Fruit fly (Drosophila melanogaster): Measurements from ENCODE around the gene CG8132.

CG8132 gene

DNA sequence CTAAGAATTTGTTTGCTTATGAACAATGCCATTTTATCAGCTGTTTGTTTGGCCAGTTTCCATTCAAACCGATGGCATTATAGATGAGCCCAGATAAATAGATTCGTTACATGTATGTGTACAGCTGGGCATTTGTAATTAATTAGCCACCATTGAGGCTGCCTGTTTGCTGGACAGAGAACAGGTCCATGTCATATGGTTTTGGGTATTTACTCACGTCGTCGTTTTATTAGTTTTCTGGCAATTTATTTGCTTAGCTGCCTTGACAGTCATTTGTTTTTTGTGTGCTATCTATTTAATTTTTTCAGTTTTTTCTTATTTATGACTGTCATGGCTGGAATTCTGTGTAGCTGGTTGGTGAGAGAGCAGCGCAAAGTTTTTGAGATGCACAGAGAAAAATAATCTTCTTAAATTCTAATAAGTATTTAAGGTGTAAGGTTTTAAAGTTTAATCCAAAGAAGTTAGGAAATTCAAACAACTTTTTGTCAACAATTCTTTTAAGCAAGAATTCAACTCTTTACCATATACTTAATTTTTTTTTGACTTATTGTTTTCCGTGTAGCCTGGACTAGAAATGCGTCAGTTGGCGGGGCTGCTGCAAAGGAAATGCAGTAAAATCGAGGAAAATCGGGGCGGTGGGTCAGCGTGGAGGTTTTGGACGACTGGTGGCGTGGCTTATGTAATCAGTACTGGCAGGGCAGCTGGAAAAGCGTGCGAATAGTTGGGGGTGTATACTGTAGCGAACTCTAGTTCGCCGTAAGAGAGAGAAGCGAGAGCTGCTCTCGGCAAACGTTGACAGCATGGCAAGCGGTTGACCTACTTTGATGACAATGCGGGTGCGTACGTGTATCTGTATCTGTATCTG lies 33.5 kb downstream of the CG8132 start (continued):
- TF ChIP-seq cyc (GFP tag; optimal IDR thresholded peaks at IDR 0.05) (peak; percentile 28), Sox15 (GFP tag; optimal IDR thresholded peaks at IDR 0.05) (peak; percentile 5), CG32006 (GFP tag; optimal IDR thresholded peaks at IDR 0.05) (peak; percentile 85), Sox14 (GFP tag; optimal IDR thresholded peaks at IDR 0.05) (peak; percentile 39), Ets96B (tag; optimal IDR thresholded peaks at IDR 0.05) (peak; percentile 40), eg (GFP tag; IDR thresholded peaks at IDR 0.05) (peak; percentile 95), CG8119 (GFP tag; IDR thresholded peaks at IDR 0.05) (peak; percentile 87), CG11762 (GFP tag; optimal IDR thresholded peaks at IDR 0.05; ENCODE audit: insufficient read depth) (peak; percentile 33), CG6808 (GFP tag; optimal IDR thresholded peaks at IDR 0.05) (no peak), CG3032 (tag; optimal IDR thresholded peaks at IDR 0.05) (no peak), CG34406 (GFP tag; optimal IDR thresholded peaks at IDR 0.05) (peak; percentile 17)

DNA sequence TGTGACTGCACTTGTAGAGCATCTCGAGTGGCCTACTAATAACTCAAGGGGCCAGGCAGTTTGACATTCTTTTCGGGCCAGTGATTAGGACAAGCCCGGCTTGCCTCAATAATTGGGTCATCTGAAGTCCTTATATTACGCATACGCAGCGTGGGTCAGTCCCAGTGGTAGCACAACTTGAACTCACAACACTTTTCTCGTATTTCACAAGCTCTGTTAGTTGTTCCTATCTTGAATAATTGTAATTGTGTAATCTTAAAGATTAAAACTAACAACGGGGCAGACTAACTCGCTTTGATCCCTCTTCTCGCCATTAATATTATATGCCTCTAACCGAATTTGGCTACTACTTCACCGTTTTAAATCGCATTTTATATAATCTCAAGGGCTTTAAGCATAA lies 34.6 kb downstream of the CG8132 start:
- TF ChIP-seq Hr4 (GFP tag; optimal IDR thresholded peaks at IDR 0.05) (no peak), Lpt (GFP tag; optimal IDR thresholded peaks at IDR 0.05) (no peak), CG6276 (GFP tag; optimal IDR thresholded peaks at IDR 0.05) (no peak), Ets21C (GFP tag; optimal IDR thresholded peaks at IDR 0.05) (no peak), dac (GFP tag; optimal IDR thresholded peaks at IDR 0.05) (no peak), pdm3 (GFP tag; optimal IDR thresholded peaks at IDR 0.05) (no peak), esn (GFP tag; optimal IDR thresholded peaks at IDR 0.05) (no peak), svp (GFP tag) (no peak), CG8119 (GFP tag; IDR thresholded peaks at IDR 0.05) (no peak)

DNA sequence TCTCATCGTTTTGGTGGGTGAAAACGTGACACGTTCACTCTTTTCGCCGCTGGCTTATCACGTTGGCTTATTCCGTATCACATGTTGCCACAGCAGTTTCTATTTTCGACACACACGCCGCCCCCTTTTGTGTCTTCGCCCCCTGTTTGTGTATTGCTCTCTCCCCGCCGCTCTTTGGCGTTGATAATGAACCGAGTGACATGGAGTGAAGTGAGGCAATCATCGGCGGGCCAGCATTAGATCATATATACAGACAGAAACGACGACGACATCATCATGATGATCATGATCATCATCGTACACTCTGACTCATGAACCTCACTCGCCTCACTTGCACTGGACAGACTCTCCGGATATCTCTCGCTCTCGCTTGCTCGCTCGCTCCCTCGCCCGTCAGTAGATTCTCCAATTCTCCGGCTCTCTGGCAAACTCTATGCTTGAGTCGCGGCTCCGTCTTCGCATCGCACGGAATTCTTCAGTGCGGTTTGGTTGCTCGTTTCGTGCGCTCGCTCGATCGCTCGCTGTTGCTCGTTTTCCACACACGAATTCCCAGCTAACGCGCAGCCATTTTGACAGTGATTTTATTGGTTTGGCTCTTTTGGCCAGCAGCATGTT lies 35.2 kb downstream of the CG8132 start:
- no peak for TF ChIP-seq cyc (GFP tag; optimal IDR thresholded peaks at IDR 0.05)
- TF ChIP-seq eg (GFP tag; IDR thresholded peaks at IDR 0.05) = peak; percentile 46; the same call in 2 of the 3 replicates
- no peak for TF ChIP-seq CG6276 (GFP tag; optimal IDR thresholded peaks at IDR 0.05)
- TF ChIP-seq Hr4 (GFP tag; optimal IDR thresholded peaks at IDR 0.05) = no peak
- TF ChIP-seq CG3032 (tag; optimal IDR thresholded peaks at IDR 0.05) = no peak
- no peak for TF ChIP-seq Hr38 (GFP tag; optimal IDR thresholded peaks at IDR 0.05)
- peak; percentile 63 for TF ChIP-seq fkh (GFP tag; optimal IDR thresholded peaks at IDR 0.05)
- TF ChIP-seq spab (GFP tag; optimal IDR thresholded peaks at IDR 0.05) = no peak
- peak; percentile 80 for TF ChIP-seq vri (GFP tag; optimal IDR thresholded peaks at IDR 0.05)
- TF ChIP-seq CG32006 (GFP tag; optimal IDR thresholded peaks at IDR 0.05) = no peak
- TF ChIP-seq svp (GFP tag) = peak; percentile 61
- no peak for TF ChIP-seq acj6 (GFP tag; optimal IDR thresholded peaks at IDR 0.05)
- no peak for TF ChIP-seq achi (GFP tag; optimal IDR thresholded peaks at IDR 0.05)
- TF ChIP-seq CG11294 (GFP tag; IDR thresholded peaks at IDR 0.05) = no peak
- TF ChIP-seq CG1621 (tag; optimal IDR thresholded peaks at IDR 0.05) = no peak
- TF ChIP-seq CG8119 (GFP tag; IDR thresholded peaks at IDR 0.05) = 0 out of 3 replicates have a peak, but pooled peaks have one; percentile 17
- TF ChIP-seq CG34406 (GFP tag; optimal IDR thresholded peaks at IDR 0.05) = no peak
- TF ChIP-seq ss (GFP tag; optimal IDR thresholded peaks at IDR 0.05) = no peak
- TF ChIP-seq CG31627 (GFP tag; optimal IDR thresholded peaks at IDR 0.05) = no peak
- TF ChIP-seq fd85E (GFP tag; optimal IDR thresholded peaks at IDR 0.05) = no peak
- no peak for TF ChIP-seq CG11902 (GFP tag; optimal IDR thresholded peaks at IDR 0.05)
- peak; percentile 23; the same call in 1 of the 2 replicates for TF ChIP-seq CG15336 (GFP tag; IDR thresholded peaks at IDR 0.05)
- no peak for TF ChIP-seq CG7368 (GFP tag; optimal IDR thresholded peaks at IDR 0.05)
- 0 out of 3 replicates have a peak, but pooled peaks have one; percentile 12 for TF ChIP-seq CG6163 (GFP tag; IDR thresholded peaks at IDR 0.05)
- TF ChIP-seq fd59A (GFP tag; optimal IDR thresholded peaks at IDR 0.05) = no peak
- TF ChIP-seq CG6792 (GFP tag; optimal IDR thresholded peaks at IDR 0.05) = no peak
- no peak for TF ChIP-seq Ets96B (tag; optimal IDR thresholded peaks at IDR 0.05)
- TF ChIP-seq Eip78C (GFP tag) = no peak
- no peak for TF ChIP-seq Blimp-1 (GFP tag; optimal IDR thresholded peaks at IDR 0.05)
- TF ChIP-seq dac (GFP tag; optimal IDR thresholded peaks at IDR 0.05) = no peak
- no peak for TF ChIP-seq Met (GFP tag; optimal IDR thresholded peaks at IDR 0.05)
- TF ChIP-seq dsx (GFP tag; optimal IDR thresholded peaks at IDR 0.05; ENCODE audit: poor library complexity, severe bottlenecking) = no peak
- TF ChIP-seq Ets21C (GFP tag; optimal IDR thresholded peaks at IDR 0.05) = no peak
- TF ChIP-seq pdm3 (GFP tag; optimal IDR thresholded peaks at IDR 0.05) = no peak
- TF ChIP-seq OdsH (GFP tag; optimal IDR thresholded peaks at IDR 0.05) = no peak
- TF ChIP-seq Sox14 (GFP tag; optimal IDR thresholded peaks at IDR 0.05) = no peak
- no peak for TF ChIP-seq salr (GFP tag; optimal IDR thresholded peaks at IDR 0.05)
